Worm (Caenorhabditis elegans) whole organism, L4 larva: Measurements from ENCODE around the gene nhr-252.

Experiments used
- F10B5.3 ChIP-seq: sonication (generic microtip); optimal IDR thresholded peaks from 2 replicates; lab custom pipeline; 2016; ENCODE audit warnings: mild to moderate bottlenecking, missing genetic modification characterization, missing compliant biosample characterization
- ZK337.2 ChIP-seq: fragments of 200-800 bp; sonication (Bioruptor generic); IDR thresholded peaks from 2 replicates; pipeline ENCODE4 v1.3.6; 2022; ENCODE audit warnings: missing genetic modification reagents, missing genetic modification characterization, missing compliant biosample characterization
- ces-1 ChIP-seq: fragments of 150-350 bp; sonication (generic microtip); optimal IDR thresholded peaks from 4 replicates; lab custom pipeline; 2014; ENCODE audit warnings: missing biosample characterization, missing genetic modification reagents, missing genetic modification characterization
- mdl-1 ChIP-seq, 2 experiments: fragments of 150-350 bp in 1 of 2; sonication (generic microtip) in 1 of 2; optimal IDR thresholded peaks; 2 replicates each; lab custom pipeline; 2014 to 2017; ENCODE audit warnings: missing biosample characterization in 2 of 2, missing genetic modification characterization in 2 of 2
- nhr-237 ChIP-seq: sonication (generic microtip); optimal IDR thresholded peaks from 2 replicates; lab custom pipeline; 2017; ENCODE audit warnings: missing biosample characterization, missing genetic modification characterization
- nhr-76 ChIP-seq: fragments of 150-350 bp; optimal IDR thresholded peaks from 2 replicates; lab custom pipeline; 2014; ENCODE audit warnings: missing biosample characterization, missing genetic modification characterization
- sdz-12 ChIP-seq: fragments of 200-800 bp; sonication (Bioruptor generic); optimal IDR thresholded peaks from 2 replicates; lab custom pipeline; 2018; ENCODE audit warnings: mild to moderate bottlenecking, missing genetic modification characterization, missing compliant biosample characterization
- ztf-11 ChIP-seq: fragments of 150-350 bp; optimal IDR thresholded peaks from 2 replicates; lab custom pipeline; 2014; ENCODE audit warnings: missing biosample characterization, missing genetic modification characterization

DNA sequence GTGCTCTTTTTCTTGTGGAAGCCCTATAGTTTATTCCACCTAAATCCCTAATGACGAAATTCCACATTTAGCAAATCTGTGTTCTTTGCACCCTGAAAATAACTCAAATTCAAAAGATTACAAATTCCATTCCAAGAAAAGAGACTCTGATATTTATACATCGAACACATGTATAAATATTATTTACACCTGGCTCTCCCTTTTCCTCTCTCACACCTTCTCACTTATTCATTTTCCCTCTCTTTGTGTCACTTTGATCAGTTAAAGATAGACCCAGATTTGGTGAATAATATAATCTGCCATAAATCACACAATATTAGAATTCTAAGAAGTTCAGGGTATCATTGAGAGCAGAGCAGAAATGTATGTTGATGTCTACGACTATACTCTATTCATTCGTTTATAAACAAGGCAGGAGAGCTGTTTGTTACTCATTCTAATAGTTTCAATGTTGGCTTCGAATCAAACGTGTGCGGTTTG lies 12.2 kb upstream of the nhr-252 start, which contains the start of gene nhr-254:
- no peak for TF ChIP-seq nhr-237
- no peak for TF ChIP-seq ZK337.2
- TF ChIP-seq sdz-12 (GFP tag; lab: Kevin White, UChicago): no peak
- TF ChIP-seq mdl-1 (tag; optimal IDR thresholded peaks at IDR 0.05; lab: Kevin White, UChicago): no peak
- TF ChIP-seq ztf-11 (tag; lab: Kevin White, UChicago): no peak
- TF ChIP-seq ces-1 (GFP tag; lab: Kevin White, UChicago): no peak
- TF ChIP-seq nhr-76 (tag; lab: Kevin White, UChicago): no peak
- TF ChIP-seq F10B5.3 (tag; lab: Kevin White, UChicago): no peak
